Fruit fly (Drosophila melanogaster) whole organism, embryonic: ENCODE results near the gene CG12659.

Source experiments
- Ada2b ChIP-seq: fragments of 200-800 bp; sonication (Bioruptor generic); IDR thresholded peaks from 2 replicates; pipeline ENCODE4 v1.3.6; 2022; ENCODE audit warnings: missing biosample characterization, missing genetic modification characterization
- CG10267 ChIP-seq: fragments of 200-800 bp; sonication (Bioruptor generic); optimal IDR thresholded peaks from 2 replicates; lab custom pipeline; 2018; ENCODE audit warnings: missing biosample characterization, mild to moderate bottlenecking, missing genetic modification characterization, moderate library complexity
- CG10274 ChIP-seq: fragments of 200-800 bp; sonication (Bioruptor generic); optimal IDR thresholded peaks from 3 replicates; lab custom pipeline; 2017; ENCODE audit warnings: missing biosample characterization, mild to moderate bottlenecking, missing genetic modification characterization
- CG10366 ChIP-seq: fragments of 200-800 bp; sonication (Bioruptor generic); IDR thresholded peaks from 2 replicates; pipeline ENCODE4 v1.3.6; 2022; ENCODE audit warnings: missing biosample characterization, missing genetic modification characterization
- CG11504 ChIP-seq: fragments of 200-800 bp; sonication (Bioruptor generic); optimal IDR thresholded peaks from 3 replicates; lab custom pipeline; 2019; ENCODE audit warnings: missing biosample characterization, mild to moderate bottlenecking, missing genetic modification characterization, moderate library complexity
- CG15011 ChIP-seq: fragments of 200-800 bp; sonication (Bioruptor generic); optimal IDR thresholded peaks from 3 replicates; lab custom pipeline; 2018; ENCODE audit warnings: missing biosample characterization, mild to moderate bottlenecking, missing genetic modification characterization
- CG16815 ChIP-seq: fragments of 200-800 bp; sonication (Bioruptor generic); optimal IDR thresholded peaks from 3 replicates; lab custom pipeline; 2017; ENCODE audit warnings: missing biosample characterization, mild to moderate bottlenecking, missing genetic modification characterization
- CG17328 ChIP-seq: fragments of 200-800 bp; sonication (Bioruptor generic); IDR thresholded peaks from 2 replicates; pipeline ENCODE4 v1.3.6; 2022; ENCODE audit warnings: missing biosample characterization, missing genetic modification characterization
- CG17361 ChIP-seq: fragments of 200-800 bp; sonication (Bioruptor generic); IDR thresholded peaks from 3 replicates; pipeline ENCODE4 v1.3.6; 2022; ENCODE audit warnings: missing biosample characterization, missing genetic modification characterization
- CG18764 ChIP-seq: fragments of 200-800 bp; sonication (Bioruptor generic); optimal IDR thresholded peaks from 3 replicates; lab custom pipeline; 2016; ENCODE audit warnings: missing biosample characterization, missing genetic modification characterization
- CG30403 ChIP-seq: fragments of 200-800 bp; sonication (Bioruptor generic); optimal IDR thresholded peaks from 3 replicates; lab custom pipeline; 2016; ENCODE audit warnings: missing biosample characterization, missing genetic modification characterization
- CG33557 ChIP-seq: fragments of 200-800 bp; sonication (Bioruptor generic); optimal IDR thresholded peaks from 2 replicates; lab custom pipeline; 2019; ENCODE audit warnings: missing biosample characterization, mild to moderate bottlenecking, missing genetic modification characterization, moderate library complexity
- CG3407 ChIP-seq: fragments of 200-800 bp; sonication (Bioruptor generic); optimal IDR thresholded peaks from 2 replicates; lab custom pipeline; 2018; ENCODE audit warnings: missing biosample characterization, mild to moderate bottlenecking, missing genetic modification characterization
- CG3838 ChIP-seq: fragments of 200-800 bp; sonication (Bioruptor generic); optimal IDR thresholded peaks from 3 replicates; lab custom pipeline; 2016; ENCODE audit warnings: missing biosample characterization, missing genetic modification characterization
- CG4282 ChIP-seq: fragments of 200-800 bp; sonication (Bioruptor generic); optimal IDR thresholded peaks from 2 replicates; lab custom pipeline; 2016; ENCODE audit warnings: missing biosample characterization, missing genetic modification characterization
- CG4707 ChIP-seq: fragments of 200-800 bp; sonication (Bioruptor generic); optimal IDR thresholded peaks from 2 replicates; lab custom pipeline; 2018; ENCODE audit warnings: missing biosample characterization, mild to moderate bottlenecking, missing genetic modification characterization, moderate library complexity
- CG4730 ChIP-seq: fragments of 200-800 bp; sonication (Bioruptor generic); IDR thresholded peaks from 2 replicates; pipeline ENCODE4 v1.3.6; 2022; ENCODE audit warnings: missing biosample characterization, missing genetic modification characterization
- CG4854 ChIP-seq: fragments of 200-800 bp; sonication (Bioruptor generic); optimal IDR thresholded peaks from 2 replicates; lab custom pipeline; 2016; ENCODE audit warnings: missing biosample characterization, missing genetic modification characterization, inconsistent platforms
- CG8359 ChIP-seq: fragments of 200-800 bp; sonication (Bioruptor generic); optimal IDR thresholded peaks from 2 replicates; lab custom pipeline; 2017; ENCODE audit warnings: missing biosample characterization, mild to moderate bottlenecking, missing genetic modification characterization, borderline replicate concordance
- CG8944 ChIP-seq: fragments of 200-800 bp; sonication (Bioruptor generic); optimal IDR thresholded peaks from 3 replicates; lab custom pipeline; 2016; ENCODE audit warnings: missing biosample characterization, missing genetic modification characterization
- Chrac-16 ChIP-seq: fragments of 200-800 bp; sonication (Bioruptor generic); optimal IDR thresholded peaks from 3 replicates; lab custom pipeline; 2016; ENCODE audit warnings: missing biosample characterization, missing genetic modification characterization
- Dll ChIP-seq: fragments of 200-800 bp; sonication (Bioruptor generic); IDR thresholded peaks from 4 replicates; pipeline ENCODE4 v1.3.6; 2022; ENCODE audit warnings: missing biosample characterization, missing genetic modification characterization; ENCODE audit not compliant: partially characterized antibody
- Doc2 ChIP-seq: fragments of 200-800 bp; sonication (Bioruptor generic); IDR thresholded peaks from 2 replicates; pipeline ENCODE4 v1.3.6; 2022; ENCODE audit warnings: missing biosample characterization, missing genetic modification characterization
- HLHmδ ChIP-seq: fragments of 200-800 bp; sonication (Bioruptor generic); optimal IDR thresholded peaks from 2 replicates; lab custom pipeline; 2018; ENCODE audit warnings: missing biosample characterization, mild to moderate bottlenecking, missing genetic modification characterization, moderate library complexity
- Hr39 ChIP-seq: fragments of >200 bp; optimal IDR thresholded peaks from 2 replicates; lab custom pipeline; 2017
- Lhr ChIP-seq: fragments of 200-800 bp; sonication (Bioruptor generic); optimal IDR thresholded peaks from 3 replicates; lab custom pipeline; 2017; ENCODE audit warnings: mild to moderate bottlenecking, missing biosample characterization, missing genetic modification reagents, missing genetic modification characterization
- NFAT ChIP-seq: fragments of 200-800 bp; sonication (Bioruptor generic); IDR thresholded peaks from 2 replicates; pipeline ENCODE4 v1.3.6; 2022; ENCODE audit warnings: missing biosample characterization, missing genetic modification characterization
- PHDP ChIP-seq: fragments of 200-800 bp; sonication (Bioruptor generic); optimal IDR thresholded peaks from 3 replicates; lab custom pipeline; 2018; ENCODE audit warnings: missing biosample characterization, mild to moderate bottlenecking, missing genetic modification characterization, moderate library complexity
- Ptx1 ChIP-seq: fragments of 200-800 bp; sonication (Bioruptor generic); IDR thresholded peaks from 2 replicates; pipeline ENCODE4 v1.3.6; 2022; ENCODE audit warnings: missing biosample characterization, missing genetic modification characterization
- Rfx ChIP-seq: fragments of 200-800 bp; sonication (Bioruptor generic); IDR thresholded peaks from 2 replicates; pipeline ENCODE4 v1.3.6; 2022; ENCODE audit warnings: missing biosample characterization, missing genetic modification characterization
- ap ChIP-seq: fragments of 200-800 bp; sonication (Bioruptor generic); IDR thresholded peaks from 2 replicates; pipeline ENCODE4 v1.3.6; 2022; ENCODE audit warnings: missing biosample characterization, missing genetic modification characterization
- chm ChIP-seq: fragments of 200-800 bp; sonication (Bioruptor generic); IDR thresholded peaks from 2 replicates; pipeline ENCODE4 v1.3.6; 2022; ENCODE audit warnings: missing biosample characterization, missing genetic modification characterization
- chn ChIP-seq: fragments of 200-800 bp; sonication (Bioruptor generic); optimal IDR thresholded peaks from 2 replicates; lab custom pipeline; 2016; ENCODE audit warnings: missing biosample characterization, missing genetic modification characterization
- esg ChIP-seq: fragments of 200-800 bp; sonication (Bioruptor generic); conservative IDR thresholded peaks from 2 replicates; pipeline ENCODE4 v1.3.6; 2022; ENCODE audit warnings: missing biosample characterization, missing genetic modification characterization
- eyg ChIP-seq: fragments of 200-800 bp; sonication (Bioruptor generic); optimal IDR thresholded peaks from 3 replicates; lab custom pipeline; 2016; ENCODE audit warnings: missing biosample characterization, missing genetic modification characterization
- fd3F ChIP-seq: fragments of 200-800 bp; sonication (Bioruptor generic); optimal IDR thresholded peaks from 2 replicates; lab custom pipeline; 2018; ENCODE audit warnings: missing biosample characterization, mild to moderate bottlenecking, missing genetic modification characterization, moderate library complexity
- gsb-n ChIP-seq: fragments of 200-800 bp; sonication (Bioruptor generic); optimal IDR thresholded peaks from 3 replicates; lab custom pipeline; 2018; ENCODE audit warnings: missing biosample characterization, mild to moderate bottlenecking, missing genetic modification characterization
- insv ChIP-seq, 2 experiments: fragments of 200-800 bp; sonication (Bioruptor generic); optimal IDR thresholded peaks; 3 replicates each; lab custom pipeline; 2016 to 2018; ENCODE audit warnings: missing biosample characterization in 2 of 2, missing genetic modification characterization in 2 of 2
- kay ChIP-seq: fragments of 200-800 bp; sonication (Bioruptor generic); optimal IDR thresholded peaks from 2 replicates; lab custom pipeline; 2016; ENCODE audit warnings: missing biosample characterization, missing genetic modification characterization
- maf-S ChIP-seq: fragments of 200-800 bp; sonication (Bioruptor generic); optimal IDR thresholded peaks from 2 replicates; lab custom pipeline; 2016; ENCODE audit warnings: missing biosample characterization, missing genetic modification characterization
- nmo ChIP-seq: fragments of 200-800 bp; sonication (Bioruptor generic); optimal IDR thresholded peaks from 2 replicates; lab custom pipeline; 2018; ENCODE audit warnings: missing biosample characterization, mild to moderate bottlenecking, missing genetic modification characterization, moderate library complexity
- pan ChIP-seq, 4 experiments: fragments of >200 bp in 3 of 4; fragments of 200-800 bp in 1 of 4; sonication (Bioruptor generic) in 1 of 4; optimal IDR thresholded peaks in 3 of 4; IDR thresholded peaks in 1 of 4; 2 replicates each; pipeline versions ENCODE4 v1.3.6 to Lab custom; 2017 to 2022; ENCODE audit warnings: missing biosample characterization in 2 of 4, missing genetic modification characterization in 2 of 4, mixed read lengths in 1 of 4
- peb ChIP-seq: fragments of 200-800 bp; sonication (Bioruptor generic); IDR thresholded peaks from 2 replicates; pipeline ENCODE4 v1.3.6; 2022; ENCODE audit warnings: missing biosample characterization, missing genetic modification characterization
- phol ChIP-seq: fragments of 200-800 bp; sonication (Bioruptor generic); optimal IDR thresholded peaks from 3 replicates; lab custom pipeline; 2018; ENCODE audit warnings: missing biosample characterization, mild to moderate bottlenecking, missing genetic modification characterization, moderate library complexity
- prd ChIP-seq, 3 experiments: fragments of >200 bp in 2 of 3; fragments of 200-800 bp in 1 of 3; sonication (Bioruptor generic) in 1 of 3; optimal IDR thresholded peaks in 2 of 3; IDR thresholded peaks in 1 of 3; 2 replicates in 2 of 3; 3 replicates in 1 of 3; pipeline versions ENCODE4 v1.3.6 to Lab custom; 2017 to 2022; ENCODE audit warnings: missing biosample characterization in 1 of 3, missing genetic modification characterization in 1 of 3
- pzg ChIP-seq: fragments of 200-800 bp; sonication (Bioruptor generic); optimal IDR thresholded peaks from 3 replicates; lab custom pipeline; 2018; ENCODE audit warnings: missing biosample characterization, mild to moderate bottlenecking, missing genetic modification characterization, moderate library complexity
- salm ChIP-seq: fragments of 200-800 bp; sonication (Bioruptor generic); optimal IDR thresholded peaks from 2 replicates; lab custom pipeline; 2018; ENCODE audit warnings: missing biosample characterization, mild to moderate bottlenecking, missing genetic modification characterization
- seq ChIP-seq: fragments of 200-800 bp; sonication (Bioruptor generic); IDR thresholded peaks from 2 replicates; pipeline ENCODE4 v1.3.6; 2022; ENCODE audit warnings: missing biosample characterization, missing genetic modification characterization
- sima ChIP-seq: fragments of 200-800 bp; sonication (Bioruptor generic); optimal IDR thresholded peaks from 2 replicates; lab custom pipeline; 2016; ENCODE audit warnings: missing biosample characterization, missing genetic modification characterization
- wek ChIP-seq: fragments of 200-800 bp; sonication (Bioruptor generic); optimal IDR thresholded peaks from 3 replicates; lab custom pipeline; 2018; ENCODE audit warnings: missing biosample characterization, mild to moderate bottlenecking, missing genetic modification characterization, moderate library complexity

Gene CG12659

dm6 chrX:8601165-8601564 lies 9.6 kb upstream of the CG12659 start (continued):
- peak; percentile 20 for TF ChIP-seq chn
- no peak for TF ChIP-seq pzg (GFP tag; lab: Kevin White, UChicago)
- TF ChIP-seq CG30403, result peak; percentile 37
- TF ChIP-seq CG10366 (GFP tag; lab: Robert Waterston, UW), result peak; percentile 20; the same call in 1 of the 2 replicates
- peak; percentile 29 for TF ChIP-seq Chrac-16
- TF ChIP-seq CG8359, result no peak
- no peak for TF ChIP-seq CG10274 (GFP tag; lab: Kevin White, UChicago)
- no peak for TF ChIP-seq CG3407
- TF ChIP-seq insv (GFP tag; optimal IDR thresholded peaks at IDR 0.05; lab: Kevin White, UChicago), result no peak
- TF ChIP-seq CG17328 (GFP tag; lab: Robert Waterston, UW), result peak; percentile 64
- TF ChIP-seq sima (GFP tag; lab: Kevin White, UChicago), result no peak
- TF ChIP-seq CG15011, result no peak
- TF ChIP-seq CG33557 (GFP tag; lab: Kevin White, UChicago), result no peak
- no peak for TF ChIP-seq wek (GFP tag; lab: Kevin White, UChicago)
- TF ChIP-seq chm, result 0 out of 2 replicates have a peak, but pooled peaks have one; percentile 53
- TF ChIP-seq CG4707 (GFP tag; lab: Kevin White, UChicago), result no peak
- TF ChIP-seq gsb-n (tag; lab: Kevin White, UChicago), result no peak
- peak; percentile 4 for TF ChIP-seq CG18764
- no peak for TF ChIP-seq prd (optimal IDR thresholded peaks at IDR 0.05; lab: Kevin White, UChicago)
- TF ChIP-seq prd (GFP tag; IDR thresholded peaks at IDR 0.05; lab: Robert Waterston, UW), result peak; percentile 70
- peak; percentile 62 for TF ChIP-seq Ptx1 (GFP tag; lab: Robert Waterston, UW)
- TF ChIP-seq nmo (GFP tag; lab: Kevin White, UChicago), result peak; percentile 40
- 0 out of 2 replicates have a peak, but pooled peaks have one; percentile 28 for TF ChIP-seq esg (GFP tag; lab: Robert Waterston, UW)
- TF ChIP-seq CG3838 (GFP tag; lab: Kevin White, UChicago), result no peak
- 0 out of 2 replicates have a peak, but pooled peaks have one; percentile 11 for TF ChIP-seq CG4730 (GFP tag; lab: Robert Waterston, UW)
- TF ChIP-seq fd3F (GFP tag; lab: Kevin White, UChicago), result no peak
- TF ChIP-seq NFAT (GFP tag; lab: Robert Waterston, UW), result no peak
- TF ChIP-seq peb, result 0 out of 2 replicates have a peak, but pooled peaks have one; percentile 18
- no peak for TF ChIP-seq eyg
- TF ChIP-seq seq, result peak; percentile 27; the same call in 1 of the 2 replicates
- no peak for TF ChIP-seq Hr39 (lab: Kevin White, UChicago)
- TF ChIP-seq Doc2 (GFP tag; lab: Robert Waterston, UW), result no peak
- peak; percentile 37 for TF ChIP-seq Rfx
- peak; percentile 11 for TF ChIP-seq CG8944
- no peak for TF ChIP-seq CG17361 (GFP tag; lab: Robert Waterston, UW)
- no peak for TF ChIP-seq PHDP (tag; lab: Kevin White, UChicago)
- no peak for TF ChIP-seq CG11504 (tag; lab: Kevin White, UChicago)
- TF ChIP-seq Ada2b (GFP tag; lab: Robert Waterston, UW), result peak; percentile 45
- no peak for TF ChIP-seq salm (tag; lab: Kevin White, UChicago)
- no peak for TF ChIP-seq CG4282 (GFP tag; lab: Kevin White, UChicago)
- TF ChIP-seq ap, result peak; percentile 34; the same call in 1 of the 2 replicates
- TF ChIP-seq CG10267 (tag; lab: Kevin White, UChicago), result no peak
- TF ChIP-seq HLHmδ (GFP tag; lab: Kevin White, UChicago), result no peak
- TF ChIP-seq maf-S (GFP tag; lab: Kevin White, UChicago), result no peak
- TF ChIP-seq CG4854 (GFP tag; lab: Kevin White, UChicago), result no peak
- TF ChIP-seq phol (tag; lab: Kevin White, UChicago), result peak; percentile 44
- peak; percentile 17 for TF ChIP-seq CG16815
- TF ChIP-seq Dll (GFP tag; lab: Robert Waterston, UW), result no peak
- no peak for TF ChIP-seq kay
- TF ChIP-seq pan (optimal IDR thresholded peaks at IDR 0.05; lab: Kevin White, UChicago), result no peak
- peak in 1 of 2 experiments; percentile 52 for TF ChIP-seq pan (GFP tag; optimal IDR thresholded peaks at IDR 0.05 in 1 of 2, IDR thresholded peaks at IDR 0.05 in 1 of 2)
- TF ChIP-seq Lhr (GFP tag; lab: Kevin White, UChicago), result no peak
